Fruit fly (Drosophila melanogaster) whole organism, prepupa: ENCODE measurements around the gene Strip.

Experiments
- Blimp-1 ChIP-seq: fragments of 200-800 bp; sonication (Bioruptor generic); optimal IDR thresholded peaks from 3 replicates; lab custom pipeline; 2017; ENCODE audit warnings: missing biosample characterization, missing genetic modification characterization, mild to moderate bottlenecking, moderate library complexity, missing genetic modification reagents
- CG11294 ChIP-seq: fragments of 200-800 bp; sonication (Bioruptor generic); IDR thresholded peaks from 2 replicates; pipeline ENCODE4 v1.3.6; 2022; ENCODE audit warnings: missing biosample characterization, missing genetic modification characterization
- CG11762 ChIP-seq: fragments of 200-800 bp; sonication (Bioruptor generic); optimal IDR thresholded peaks from 3 replicates; lab custom pipeline; 2016; ENCODE audit warnings: missing biosample characterization, missing genetic modification characterization; ENCODE audit not compliant: insufficient read depth
- CG11902 ChIP-seq: fragments of 200-800 bp; sonication (Bioruptor generic); optimal IDR thresholded peaks from 3 replicates; lab custom pipeline; 2016; ENCODE audit warnings: missing biosample characterization, missing genetic modification characterization
- CG1621 ChIP-seq: fragments of 200-800 bp; sonication (Bioruptor generic); optimal IDR thresholded peaks from 3 replicates; lab custom pipeline; 2018; ENCODE audit warnings: missing biosample characterization, mild to moderate bottlenecking, missing genetic modification characterization
- CG16779 ChIP-seq: fragments of 200-800 bp; sonication (Bioruptor generic); optimal IDR thresholded peaks from 3 replicates; lab custom pipeline; 2017; ENCODE audit warnings: missing biosample characterization, mild to moderate bottlenecking, missing genetic modification characterization
- CG31627 ChIP-seq: fragments of 200-800 bp; sonication (Bioruptor generic); optimal IDR thresholded peaks from 3 replicates; lab custom pipeline; 2016; ENCODE audit warnings: missing biosample characterization, missing genetic modification characterization
- CG32006 ChIP-seq: fragments of 200-800 bp; sonication (Bioruptor generic); optimal IDR thresholded peaks from 3 replicates; lab custom pipeline; 2017; ENCODE audit warnings: missing biosample characterization, mild to moderate bottlenecking, missing genetic modification characterization
- CG34406 ChIP-seq: fragments of 200-800 bp; sonication (Bioruptor generic); optimal IDR thresholded peaks from 3 replicates; lab custom pipeline; 2016; ENCODE audit warnings: missing biosample characterization, missing genetic modification characterization
- CG4318 ChIP-seq: fragments of 200-800 bp; sonication (Bioruptor generic); optimal IDR thresholded peaks from 3 replicates; lab custom pipeline; 2017; ENCODE audit warnings: missing biosample characterization, mild to moderate bottlenecking, missing genetic modification characterization
- CG6792 ChIP-seq: fragments of 200-800 bp; sonication (Bioruptor generic); optimal IDR thresholded peaks from 3 replicates; lab custom pipeline; 2016; ENCODE audit warnings: missing biosample characterization, missing genetic modification characterization
- CG6854 ChIP-seq: fragments of 200-800 bp; sonication (Bioruptor generic); optimal IDR thresholded peaks from 2 replicates; lab custom pipeline; 2017; ENCODE audit warnings: missing biosample characterization, mild to moderate bottlenecking, missing genetic modification characterization
- CG7368 ChIP-seq: fragments of 200-800 bp; sonication (Bioruptor generic); optimal IDR thresholded peaks from 3 replicates; lab custom pipeline; 2016; ENCODE audit warnings: missing biosample characterization, missing genetic modification characterization
- CG8119 ChIP-seq: fragments of 200-800 bp; sonication (Bioruptor generic); IDR thresholded peaks from 3 replicates; pipeline ENCODE4 v1.3.6; 2022; ENCODE audit warnings: missing biosample characterization, missing genetic modification characterization
- Eip75B ChIP-seq: fragments of 200-800 bp; sonication (Bioruptor generic); optimal IDR thresholded peaks from 3 replicates; lab custom pipeline; 2016; ENCODE audit warnings: missing biosample characterization, missing genetic modification characterization
- Eip93F ChIP-seq: fragments of 200-800 bp; sonication (Bioruptor generic); optimal IDR thresholded peaks from 2 replicates; lab custom pipeline; 2016; ENCODE audit warnings: missing biosample characterization, mild to moderate bottlenecking, missing genetic modification characterization
- Ets21C ChIP-seq: fragments of 200-800 bp; sonication (Bioruptor generic); optimal IDR thresholded peaks from 3 replicates; lab custom pipeline; 2016; ENCODE audit warnings: missing biosample characterization, missing genetic modification characterization
- Met ChIP-seq: fragments of 200-800 bp; sonication (Bioruptor generic); optimal IDR thresholded peaks from 3 replicates; lab custom pipeline; 2016; ENCODE audit warnings: missing biosample characterization, missing genetic modification characterization
- OdsH ChIP-seq: fragments of 200-800 bp; sonication (Bioruptor generic); optimal IDR thresholded peaks from 3 replicates; lab custom pipeline; 2016; ENCODE audit warnings: missing biosample characterization, missing genetic modification characterization
- Smox ChIP-seq: fragments of 200-800 bp; sonication (Bioruptor generic); optimal IDR thresholded peaks from 3 replicates; lab custom pipeline; 2016; ENCODE audit warnings: missing biosample characterization, missing genetic modification characterization
- Sox15 ChIP-seq: fragments of 200-800 bp; sonication (Bioruptor generic); optimal IDR thresholded peaks from 3 replicates; lab custom pipeline; 2016; ENCODE audit warnings: missing biosample characterization, missing genetic modification characterization
- achi ChIP-seq: fragments of 200-800 bp; sonication (Bioruptor generic); optimal IDR thresholded peaks from 3 replicates; lab custom pipeline; 2016; ENCODE audit warnings: missing biosample characterization, missing genetic modification characterization
- acj6 ChIP-seq: fragments of 200-800 bp; sonication (Bioruptor generic); optimal IDR thresholded peaks from 3 replicates; lab custom pipeline; 2016; ENCODE audit warnings: missing biosample characterization, missing genetic modification characterization
- dsx ChIP-seq: fragments of 200-800 bp; optimal IDR thresholded peaks from 3 replicates; lab custom pipeline; 2019; ENCODE audit warnings: missing biosample characterization, mild to moderate bottlenecking, missing genetic modification characterization, moderate library complexity; ENCODE audit not compliant: poor library complexity, severe bottlenecking
- eg ChIP-seq: fragments of 200-800 bp; sonication (Bioruptor generic); IDR thresholded peaks from 3 replicates; pipeline ENCODE4 v1.3.6; 2022; ENCODE audit warnings: missing biosample characterization, missing genetic modification characterization
- esn ChIP-seq: fragments of 200-800 bp; sonication (Bioruptor generic); optimal IDR thresholded peaks from 2 replicates; lab custom pipeline; 2016; ENCODE audit warnings: missing biosample characterization, mild to moderate bottlenecking, missing genetic modification characterization, moderate library complexity
- fd59A ChIP-seq: fragments of 200-800 bp; sonication (Bioruptor generic); optimal IDR thresholded peaks from 2 replicates; lab custom pipeline; 2017; ENCODE audit warnings: missing biosample characterization, mild to moderate bottlenecking, missing genetic modification characterization, missing genetic modification reagents
- fkh ChIP-seq: fragments of 200-800 bp; sonication (Bioruptor generic); optimal IDR thresholded peaks from 3 replicates; lab custom pipeline; 2017; ENCODE audit warnings: missing biosample characterization, mild to moderate bottlenecking, missing genetic modification characterization, moderate library complexity
- lz ChIP-seq: fragments of 200-800 bp; sonication (Bioruptor generic); optimal IDR thresholded peaks from 3 replicates; lab custom pipeline; 2016; ENCODE audit warnings: missing biosample characterization, missing genetic modification characterization
- net ChIP-seq: fragments of 200-800 bp; sonication (Bioruptor generic); optimal IDR thresholded peaks from 3 replicates; lab custom pipeline; 2016; ENCODE audit warnings: missing biosample characterization, missing genetic modification characterization
- pdm3 ChIP-seq: fragments of 200-800 bp; sonication (Bioruptor generic); optimal IDR thresholded peaks from 3 replicates; lab custom pipeline; 2016; ENCODE audit warnings: missing biosample characterization, missing genetic modification characterization
- salr ChIP-seq, 2 experiments: fragments of 200-800 bp; sonication (Bioruptor generic); optimal IDR thresholded peaks; 3 replicates each; lab custom pipeline; 2016 to 2018; ENCODE audit warnings: missing biosample characterization in 2 of 2, missing genetic modification characterization in 2 of 2, mild to moderate bottlenecking in 1 of 2
- spab ChIP-seq: fragments of 200-800 bp; sonication (Bioruptor generic); optimal IDR thresholded peaks from 2 replicates; lab custom pipeline; 2017; ENCODE audit warnings: missing biosample characterization, mild to moderate bottlenecking, missing genetic modification characterization, missing genetic modification reagents
- ss ChIP-seq, 2 experiments: fragments of 200-800 bp; sonication (Bioruptor generic); optimal IDR thresholded peaks; 2 replicates in 1 of 2; 3 replicates in 1 of 2; lab custom pipeline; 2017 to 2018; ENCODE audit warnings: mild to moderate bottlenecking in 2 of 2, missing biosample characterization in 2 of 2, missing genetic modification characterization in 2 of 2, moderate library complexity in 1 of 2
- svp ChIP-seq: fragments of 200-800 bp; sonication (Bioruptor generic); peaks from one replicate; lab custom pipeline; 2016; ENCODE audit warnings: missing biosample characterization, missing genetic modification characterization
- topi ChIP-seq: fragments of 200-800 bp; sonication (Bioruptor generic); optimal IDR thresholded peaks from 3 replicates; lab custom pipeline; 2016; ENCODE audit warnings: missing biosample characterization, missing genetic modification characterization

Strip gene

DNA sequence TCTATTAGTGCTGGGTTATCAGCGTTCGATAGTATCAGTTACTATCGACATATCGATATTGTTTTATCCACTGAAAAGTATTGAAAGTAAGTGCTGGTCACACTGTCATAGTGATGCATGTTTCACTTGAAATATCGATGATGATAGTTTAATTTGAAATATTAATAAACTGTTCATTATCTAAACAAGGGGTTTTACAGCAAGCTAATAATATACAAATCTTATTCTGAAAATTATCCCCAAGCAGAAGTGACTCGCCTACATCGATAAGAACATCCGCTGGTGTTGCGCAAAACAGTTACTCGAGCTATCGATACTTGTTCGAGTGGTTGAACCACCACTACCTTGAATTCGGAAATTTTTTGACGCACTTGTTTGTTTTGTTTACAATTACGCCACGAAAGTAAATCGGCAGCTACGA, 9.4 kb downstream of the Strip start, which contains the start of the genes PIG-C, CG12016 and Dpm2 (continued):
- TF ChIP-seq net (GFP tag; lab: Kevin White, UChicago) (no peak), dsx (GFP tag; lab: Kevin White, UChicago) (peak; percentile 23), lz (GFP tag; lab: Kevin White, UChicago) (peak; percentile 76), fkh (peak; percentile 92), spab (no peak), OdsH (GFP tag; lab: Kevin White, UChicago) (peak; percentile 57), CG16779 (no peak), Smox (GFP tag; lab: Kevin White, UChicago) (no peak), CG11762 (GFP tag; lab: Kevin White, UChicago) (no peak), topi (GFP tag; lab: Kevin White, UChicago) (peak; percentile 64), pdm3 (GFP tag; lab: Kevin White, UChicago) (no peak), Sox15 (GFP tag; lab: Kevin White, UChicago) (peak; percentile 54), CG34406 (GFP tag; lab: Kevin White, UChicago) (no peak), Eip93F (GFP tag; lab: Kevin White, UChicago) (no peak), CG1621 (tag; lab: Kevin White, UChicago) (no peak), CG6792 (GFP tag; lab: Kevin White, UChicago) (peak; percentile 49), achi (GFP tag; lab: Kevin White, UChicago) (peak; percentile 36), CG7368 (GFP tag; lab: Kevin White, UChicago) (no peak), Eip75B (no peak), ss (GFP tag; optimal IDR thresholded peaks at IDR 0.05; lab: Kevin White, UChicago) (no peak), Ets21C (GFP tag; lab: Kevin White, UChicago) (peak; percentile 65), CG32006 (GFP tag; lab: Kevin White, UChicago) (no peak)

DNA sequence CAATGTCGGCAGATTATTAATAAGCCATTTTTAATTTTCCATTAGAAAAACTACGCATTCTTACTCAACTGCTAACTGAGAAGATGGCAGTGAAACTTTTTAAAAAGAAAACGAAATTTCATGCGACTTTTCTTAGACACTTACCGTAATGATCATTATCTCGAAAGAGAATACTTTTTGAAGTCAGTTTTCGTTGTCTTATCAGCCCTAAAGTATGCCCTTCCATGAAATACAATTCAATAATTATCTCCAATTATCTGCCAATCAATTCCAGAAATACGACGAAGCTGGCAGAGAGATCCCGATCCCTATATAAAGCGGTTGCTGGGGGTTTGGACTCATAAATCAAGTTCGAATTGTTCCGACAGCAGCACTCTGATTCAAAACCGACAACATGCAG, 12.2 kb downstream of the Strip start, which contains the start of gene Drsl5:
TSS of gene Drsl5 (plus strand) at position 341 of the 400 bp plus-strand sequence.
- TF ChIP-seq OdsH (GFP tag; lab: Kevin White, UChicago): no peak
- TF ChIP-seq lz (GFP tag; lab: Kevin White, UChicago): no peak
- TF ChIP-seq CG6854: no peak
- no peak for TF ChIP-seq Ets21C (GFP tag; lab: Kevin White, UChicago)
- no peak for TF ChIP-seq ss (GFP tag; optimal IDR thresholded peaks at IDR 0.05; lab: Kevin White, UChicago)
- peak; percentile 74 for TF ChIP-seq svp
- no peak for TF ChIP-seq esn (GFP tag; lab: Kevin White, UChicago)

DNA sequence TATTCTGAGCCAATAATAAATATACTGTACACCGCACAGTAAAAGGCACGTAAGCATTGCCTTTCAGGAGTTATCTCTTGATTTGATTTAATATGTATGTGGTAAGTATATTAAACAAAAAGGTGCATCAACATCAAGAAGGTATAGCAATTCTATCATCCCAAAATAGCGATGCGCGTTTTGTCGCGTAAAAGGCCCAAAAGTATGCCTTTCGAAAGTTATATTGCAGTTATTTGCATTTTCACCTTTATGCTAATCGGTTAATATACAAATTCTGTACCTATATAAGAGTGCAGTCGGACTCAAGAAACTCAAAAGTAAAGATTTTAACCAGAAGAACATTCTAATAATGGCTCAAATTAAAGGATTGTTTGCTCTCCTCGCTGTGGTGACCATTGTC, 13.4 kb downstream of the Strip start, which contains the start of gene Drsl4:
TSS of gene Drsl4 (plus strand) at position 333 of the 400 bp plus-strand sequence.
- TF ChIP-seq CG31627 (GFP tag; lab: Kevin White, UChicago): no peak
- TF ChIP-seq Met (GFP tag; lab: Kevin White, UChicago): no peak
- peak; percentile 81 for TF ChIP-seq svp
- TF ChIP-seq, all 60 proteins: peak for 1

DNA sequence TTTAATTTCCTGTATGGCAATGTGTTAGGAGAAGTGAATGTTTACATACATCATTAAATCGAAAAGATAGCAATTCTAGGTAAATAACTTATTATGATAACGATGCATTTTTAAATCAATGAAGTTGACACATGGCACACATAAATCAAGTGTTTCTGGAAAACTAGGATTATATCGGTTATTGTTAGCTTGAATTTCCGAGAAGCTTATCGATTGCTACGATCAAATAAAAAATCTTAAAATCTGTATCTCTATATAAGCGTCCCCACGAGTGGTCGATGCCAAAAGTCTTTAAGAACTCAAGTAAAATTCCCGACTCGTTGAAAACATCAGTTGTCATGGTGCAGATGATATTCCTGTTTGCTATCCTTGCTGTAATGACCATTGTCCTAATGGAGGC, 14.0 kb downstream of the Strip start, which contains the start of gene Drsl3:
TSS of gene Drsl3 (plus strand) at position 301 of the 400 bp plus-strand sequence.
- no peak for TF ChIP-seq CG4318 (GFP tag; lab: Kevin White, UChicago)
- no peak for TF ChIP-seq acj6 (GFP tag; lab: Kevin White, UChicago)
- TF ChIP-seq CG11294: no peak
- no peak for TF ChIP-seq CG11902
- no peak for TF ChIP-seq Blimp-1
- TF ChIP-seq CG8119 (GFP tag; lab: Robert Waterston, UW): no peak
- TF ChIP-seq pdm3 (GFP tag; lab: Kevin White, UChicago): no peak
- TF ChIP-seq fd59A (GFP tag; lab: Kevin White, UChicago): no peak
- no peak for TF ChIP-seq svp
- no peak for TF ChIP-seq CG34406 (GFP tag; lab: Kevin White, UChicago)
- no peak for TF ChIP-seq salr (GFP tag; optimal IDR thresholded peaks at IDR 0.05; lab: Kevin White, UChicago)
- no peak for TF ChIP-seq eg (GFP tag; lab: Robert Waterston, UW)
- TF ChIP-seq ss (GFP tag; optimal IDR thresholded peaks at IDR 0.05; lab: Kevin White, UChicago): no peak
- TF ChIP-seq, all 60 proteins: peak for 0
